Worm (Caenorhabditis elegans) whole organism, L4 larva: ENCODE data around the gene T25B9.4.

Source experiments
- F10B5.3 ChIP-seq: sonication (generic microtip); optimal IDR thresholded peaks from 2 replicates; lab custom pipeline; 2016; ENCODE audit warnings: mild to moderate bottlenecking, missing genetic modification characterization, missing compliant biosample characterization
- F26F4.8 ChIP-seq: fragments of 200-800 bp; sonication (Bioruptor generic); conservative IDR thresholded peaks from 2 replicates; pipeline ENCODE4 v1.3.6; 2022; ENCODE audit warnings: missing genetic modification characterization, missing compliant biosample characterization
- F49E8.2 ChIP-seq: sonication (generic microtip); optimal IDR thresholded peaks from 2 replicates; lab custom pipeline; 2016; ENCODE audit warnings: missing compliant biosample characterization, mild to moderate bottlenecking, missing genetic modification characterization, borderline replicate concordance
- T26A8.4 ChIP-seq: fragments of 200-800 bp; sonication (Bioruptor generic); IDR thresholded peaks from 2 replicates; pipeline ENCODE4 v1.3.6; 2022; ENCODE audit warnings: missing genetic modification characterization, missing compliant biosample characterization
- Y105C5A.15 ChIP-seq: fragments of 200-800 bp; sonication (Bioruptor generic); IDR thresholded peaks from 2 replicates; pipeline ENCODE4 v1.3.6; 2022; ENCODE audit warnings: missing genetic modification characterization, missing compliant biosample characterization
- Y75B8A.6 ChIP-seq: fragments of 200-800 bp; sonication (Bioruptor generic); IDR thresholded peaks from 2 replicates; pipeline ENCODE4 v1.3.6; 2022; ENCODE audit warnings: missing genetic modification reagents, missing genetic modification characterization, missing compliant biosample characterization
- ZK337.2 ChIP-seq: fragments of 200-800 bp; sonication (Bioruptor generic); IDR thresholded peaks from 2 replicates; pipeline ENCODE4 v1.3.6; 2022; ENCODE audit warnings: missing genetic modification reagents, missing genetic modification characterization, missing compliant biosample characterization
- ZK546.5 ChIP-seq, 2 experiments: sonication (generic microtip); optimal IDR thresholded peaks; 2 replicates each; lab custom pipeline; 2017; ENCODE audit warnings: missing biosample characterization in 2 of 2, missing genetic modification characterization in 2 of 2
- aha-1 ChIP-seq: fragments of 150-350 bp; peaks from one replicate; lab custom pipeline; 2014; ENCODE audit warnings: missing biosample characterization, missing genetic modification characterization
- aly-2 ChIP-seq: sonication (generic microtip); optimal IDR thresholded peaks from 2 replicates; lab custom pipeline; 2018; ENCODE audit warnings: missing biosample characterization, missing genetic modification characterization
- ama-1 ChIP-seq: fragments of 150-350 bp; optimal IDR thresholded peaks from 2 replicates; lab custom pipeline; 2014; ENCODE audit warnings: inconsistent platforms, mixed read lengths
- ceh-32 ChIP-seq: sonication (generic microtip); optimal IDR thresholded peaks from 2 replicates; lab custom pipeline; 2016; ENCODE audit warnings: mild to moderate bottlenecking, missing genetic modification characterization, missing compliant biosample characterization; ENCODE audit not compliant: poor library complexity
- ceh-62 ChIP-seq: sonication (generic microtip); optimal IDR thresholded peaks from 2 replicates; lab custom pipeline; 2017; ENCODE audit warnings: missing biosample characterization, missing genetic modification characterization
- ces-1 ChIP-seq: fragments of 150-350 bp; sonication (generic microtip); optimal IDR thresholded peaks from 4 replicates; lab custom pipeline; 2014; ENCODE audit warnings: missing biosample characterization, missing genetic modification reagents, missing genetic modification characterization
- dmd-8 ChIP-seq: fragments of 200-800 bp; sonication (Bioruptor generic); IDR thresholded peaks from 2 replicates; pipeline ENCODE4 v1.3.6; 2022; ENCODE audit warnings: missing genetic modification characterization, missing compliant biosample characterization
- gei-8 ChIP-seq: fragments of 200-800 bp; sonication (Bioruptor generic); optimal IDR thresholded peaks from 2 replicates; lab custom pipeline; 2018; ENCODE audit warnings: mild to moderate bottlenecking, missing genetic modification characterization, missing compliant biosample characterization
- hif-1 ChIP-seq, 2 experiments: sonication (generic microtip); optimal IDR thresholded peaks; 2 replicates each; lab custom pipeline; 2016 to 2017; ENCODE audit warnings: missing compliant biosample characterization in 2 of 2, missing genetic modification characterization in 2 of 2, missing genetic modification reagents in 2 of 2, missing genotype in 2 of 2, mild to moderate bottlenecking in 1 of 2
- hlh-30 ChIP-seq: sonication (generic microtip); optimal IDR thresholded peaks from 2 replicates; lab custom pipeline; 2017; ENCODE audit warnings: antibody characterized with exemption, mild to moderate bottlenecking, missing genetic modification characterization, missing compliant biosample characterization; ENCODE audit not compliant: insufficient read depth
- hmg-1.1 ChIP-seq: fragments of 200-800 bp; sonication (Bioruptor generic); IDR thresholded peaks from 2 replicates; pipeline ENCODE4 v1.3.6; 2022; ENCODE audit warnings: missing genetic modification reagents, missing genetic modification characterization, missing compliant biosample characterization
- lin-38 ChIP-seq: fragments of 200-800 bp; sonication (Bioruptor generic); IDR thresholded peaks from 2 replicates; pipeline ENCODE4 v1.3.6; 2022; ENCODE audit warnings: missing genetic modification reagents, missing genetic modification characterization, missing compliant biosample characterization
- lir-3 ChIP-seq: sonication (generic microtip); optimal IDR thresholded peaks from 2 replicates; lab custom pipeline; 2016; ENCODE audit warnings: mild to moderate bottlenecking, missing genetic modification characterization, missing compliant biosample characterization
- lsy-2 ChIP-seq, 2 experiments: fragments of 150-350 bp in 1 of 2; sonication (generic microtip) in 1 of 2; optimal IDR thresholded peaks; 2 replicates each; lab custom pipeline; 2014 to 2017; ENCODE audit warnings: missing biosample characterization in 2 of 2, missing genetic modification characterization in 2 of 2
- madf-5 ChIP-seq, 2 experiments: fragments of 200-800 bp; sonication (Bioruptor generic); IDR thresholded peaks; 2 replicates each; pipeline ENCODE4 v1.3.6; 2022; ENCODE audit warnings: missing compliant biosample characterization in 2 of 2, missing genetic modification characterization in 2 of 2
- mep-1 ChIP-seq: fragments of 150-350 bp; sonication (generic microtip); optimal IDR thresholded peaks from 3 replicates; lab custom pipeline; 2014; ENCODE audit warnings: missing biosample characterization, missing genetic modification characterization
- mes-2 ChIP-seq: sonication (generic microtip); optimal IDR thresholded peaks from 2 replicates; lab custom pipeline; 2016; ENCODE audit warnings: missing genotype, mild to moderate bottlenecking, missing genetic modification characterization, missing compliant biosample characterization; ENCODE audit not compliant: poor library complexity, severe bottlenecking
- mxl-2 ChIP-seq: fragments of 200-800 bp; sonication (Bioruptor generic); conservative IDR thresholded peaks from 2 replicates; pipeline ENCODE4 v1.3.6; 2022; ENCODE audit warnings: missing genetic modification reagents, missing genetic modification characterization, missing compliant biosample characterization
- nhr-10 ChIP-seq: fragments of 150-350 bp; optimal IDR thresholded peaks from 2 replicates; lab custom pipeline; 2014; ENCODE audit warnings: missing biosample characterization, missing genetic modification characterization
- nhr-102 ChIP-seq: sonication (generic microtip); optimal IDR thresholded peaks from 2 replicates; lab custom pipeline; 2016; ENCODE audit warnings: mild to moderate bottlenecking, missing genetic modification characterization, moderate library complexity, missing compliant biosample characterization
- nhr-76 ChIP-seq: fragments of 150-350 bp; optimal IDR thresholded peaks from 2 replicates; lab custom pipeline; 2014; ENCODE audit warnings: missing biosample characterization, missing genetic modification characterization
- nhr-77 ChIP-seq: fragments of 150-350 bp; optimal IDR thresholded peaks from 2 replicates; lab custom pipeline; 2014; ENCODE audit warnings: missing biosample characterization, missing genetic modification characterization
- pqm-1 ChIP-seq: sonication (generic microtip); optimal IDR thresholded peaks from 2 replicates; lab custom pipeline; 2017; ENCODE audit warnings: missing biosample characterization, missing genetic modification characterization
- snpc-1.2 ChIP-seq: fragments of 200-800 bp; sonication (Bioruptor generic); IDR thresholded peaks from 2 replicates; pipeline ENCODE4 v1.3.6; 2022; ENCODE audit warnings: missing genetic modification reagents, missing genetic modification characterization, missing compliant biosample characterization
- tra-1 ChIP-seq: fragments of 200-800 bp; sonication (Bioruptor generic); IDR thresholded peaks from 2 replicates; pipeline ENCODE4 v1.3.6; 2022; ENCODE audit warnings: missing genetic modification reagents, missing genetic modification characterization, missing compliant biosample characterization
- unc-130 ChIP-seq: sonication (generic microtip); optimal IDR thresholded peaks from 2 replicates; lab custom pipeline; 2016; ENCODE audit warnings: missing genetic modification reagents, missing genetic modification characterization, missing compliant biosample characterization
- unc-62 ChIP-seq, 3 experiments: fragments of 150-350 bp in 1 of 3; sonication (generic microtip); optimal IDR thresholded peaks in 2 of 3; peaks in 1 of 3; 1 replicate in 1 of 3; 2 replicates in 2 of 3; lab custom pipeline; 2014 to 2017; ENCODE audit warnings: missing biosample characterization in 3 of 3, missing genetic modification characterization in 3 of 3, missing genetic modification reagents in 3 of 3, missing genotype in 1 of 3
- zag-1 ChIP-seq: fragments of 150-350 bp; optimal IDR thresholded peaks from 2 replicates; lab custom pipeline; 2014; ENCODE audit warnings: missing biosample characterization, missing genetic modification characterization
- zip-2 ChIP-seq: fragments of 150-350 bp; optimal IDR thresholded peaks from 2 replicates; lab custom pipeline; 2014; ENCODE audit warnings: missing biosample characterization, missing genetic modification characterization

Gene T25B9.4

ce11 chrIV:10773811-10774210 is 16.3 kb upstream of the T25B9.4 start, which contains the start of gene inpp-1:
inpp-1 (minus strand) TSS chrIV:10773911.
- TF ChIP-seq lin-38 (GFP tag; lab: Robert Waterston, UW) (no peak), madf-5 (GFP tag; IDR thresholded peaks at IDR 0.05; lab: Robert Waterston, UW) (no peak)

ce11 chrIV:10771296-10771695 is 13.8 kb upstream of the T25B9.4 start:
- no peak for TF ChIP-seq hlh-30
- TF ChIP-seq aha-1, result peak; percentile 94
- no peak for TF ChIP-seq mep-1 (tag; lab: Kevin White, UChicago)

ce11 chrIV:10769353-10769752 is 11.8 kb upstream of the T25B9.4 start, which contains the start of gene T25B9.9:
T25B9.9 (plus strand) TSS chrIV:10769653.
- TF ChIP-seq unc-62 (GFP tag; optimal IDR thresholded peaks at IDR 0.05 in 1 of 2; lab: Kevin White, UChicago) (peak in 1 of 2 experiments; percentile 35), unc-62 (tag; optimal IDR thresholded peaks at IDR 0.05; lab: Kevin White, UChicago) (no peak), tra-1 (GFP tag; lab: Robert Waterston, UW) (no peak)
- TF ChIP-seq, all 104 proteins: peak for 1

ce11 chrIV:10768146-10768636 is 10.7 kb upstream of the T25B9.4 start, which contains the start of gene T25B9.8:
T25B9.8 (minus strand) TSS chrIV:10768196.
- TF ChIP-seq nhr-102 (tag; lab: Kevin White, UChicago) (no peak), F26F4.8 (GFP tag; lab: Robert Waterston, UW) (no peak), lin-38 (GFP tag; lab: Robert Waterston, UW) (peak; percentile 30), aha-1 (peak; percentile 69)

- peak; percentile 16 for TF ChIP-seq F49E8.2
- no peak for TF ChIP-seq ceh-62 (tag; lab: Kevin White, UChicago)
- TF ChIP-seq Y75B8A.6 (GFP tag; lab: Robert Waterston, UW), result no peak
- TF ChIP-seq mes-2 (tag; lab: Kevin White, UChicago), result peak; percentile 30
- TF ChIP-seq nhr-76 (tag; lab: Kevin White, UChicago), result no peak
- TF ChIP-seq hlh-30, result no peak
- TF ChIP-seq ZK546.5 (tag; optimal IDR thresholded peaks at IDR 0.05; lab: Kevin White, UChicago), result no peak
- no peak for TF ChIP-seq hif-1 (tag; optimal IDR thresholded peaks at IDR 0.05; lab: Kevin White, UChicago)
- no peak for TF ChIP-seq ceh-32 (tag; lab: Kevin White, UChicago)
- no peak for TF ChIP-seq aly-2
- no peak for TF ChIP-seq zag-1 (tag; lab: Kevin White, UChicago)
- no peak for TF ChIP-seq gei-8 (GFP tag; lab: Kevin White, UChicago)
- TF ChIP-seq hmg-1.1 (GFP tag; lab: Robert Waterston, UW), result no peak
- no peak for TF ChIP-seq F10B5.3 (tag; lab: Kevin White, UChicago)
- peak; percentile 32 for TF ChIP-seq unc-130 (GFP tag; lab: Kevin White, UChicago)
- TF ChIP-seq T26A8.4 (GFP tag; lab: Robert Waterston, UW), result no peak
- no peak for TF ChIP-seq nhr-10 (tag; lab: Kevin White, UChicago)
- no peak for TF ChIP-seq ZK337.2 (GFP tag; lab: Robert Waterston, UW)
- TF ChIP-seq snpc-1.2 (GFP tag; lab: Robert Waterston, UW), result peak; percentile 83
- no peak for TF ChIP-seq nhr-102 (tag; lab: Kevin White, UChicago)
- TF ChIP-seq lir-3 (tag; lab: Kevin White, UChicago), result no peak
- no peak for TF ChIP-seq lsy-2 (tag; optimal IDR thresholded peaks at IDR 0.05; lab: Kevin White, UChicago)
Measured at ce11 chrIV:10766071-10766470, 8.6 kb upstream of the T25B9.4 start.

- TF ChIP-seq zip-2 (tag; lab: Kevin White, UChicago) (no peak), dmd-8 (GFP tag; lab: Robert Waterston, UW) (no peak), pqm-1 (no peak), mxl-2 (no peak), ama-1 (no peak), unc-62 (GFP tag; optimal IDR thresholded peaks at IDR 0.05 in 1 of 2; lab: Kevin White, UChicago) (no peak), unc-62 (tag; optimal IDR thresholded peaks at IDR 0.05; lab: Kevin White, UChicago) (no peak), madf-5 (GFP tag; IDR thresholded peaks at IDR 0.05; lab: Robert Waterston, UW) (no peak), Y105C5A.15 (GFP tag; lab: Robert Waterston, UW) (no peak), nhr-76 (tag; lab: Kevin White, UChicago) (no peak), ces-1 (GFP tag; lab: Kevin White, UChicago) (no peak), nhr-77 (tag; lab: Kevin White, UChicago) (no peak)
- TF ChIP-seq, all 104 proteins: peak for 0
Measured at ce11 chrIV:10765053-10765452, 7.5 kb upstream of the T25B9.4 start, which contains the start of gene T25B9.12. T25B9.12 (plus strand) TSS chrIV:10765353.
